Worm (Caenorhabditis elegans) whole organism, L2 larva: ENCODE measurements around the gene Y62H9A.13.

Source experiments
- F13H6.1 ChIP-seq: sonication (generic microtip); optimal IDR thresholded peaks from 2 replicates; lab custom pipeline; 2016; ENCODE audit warnings: missing genetic modification characterization, missing compliant biosample characterization
- ama-1 ChIP-seq: fragments of 150-350 bp; optimal IDR thresholded peaks from 2 replicates; lab custom pipeline; 2018; ENCODE audit warnings: inconsistent platforms
- fos-1 ChIP-seq: fragments of 150-350 bp; optimal IDR thresholded peaks from 2 replicates; lab custom pipeline; 2014; ENCODE audit warnings: missing biosample characterization, missing genetic modification characterization
- lin-11 ChIP-seq: fragments of 150-350 bp; sonication (generic microtip); optimal IDR thresholded peaks from 2 replicates; lab custom pipeline; 2014; ENCODE audit warnings: missing biosample characterization, missing genetic modification characterization, inconsistent platforms, mixed read lengths
- unc-39 ChIP-seq: fragments of 150-350 bp; optimal IDR thresholded peaks from 2 replicates; lab custom pipeline; 2014; ENCODE audit warnings: missing biosample characterization, missing genetic modification characterization
- unc-55 ChIP-seq: fragments of 150-350 bp; sonication (generic microtip); optimal IDR thresholded peaks from 3 replicates; lab custom pipeline; 2014; ENCODE audit warnings: missing biosample characterization, missing genetic modification reagents, missing genetic modification characterization

ce11 chrX:11937343-11937935 is 20.6 kb downstream of the Y62H9A.13 start:
- TF ChIP-seq lin-11 (tag; lab: Kevin White, UChicago) (peak; percentile 76), unc-55 (GFP tag; lab: Kevin White, UChicago) (peak; percentile 99), F13H6.1 (tag; lab: Kevin White, UChicago) (peak; percentile 98), unc-39 (tag; lab: Kevin White, UChicago) (peak; percentile 89), fos-1 (tag; lab: Kevin White, UChicago) (peak; percentile 98), ama-1 (peak; percentile 51)
